Fruit fly (Drosophila melanogaster): ENCODE results near the gene Polr2C.

The Polr2C gene

dm6 chr2L:13867653-13868052 lies 34.5 kb downstream of the Polr2C start:
- TF ChIP-seq ovo (GFP tag; optimal IDR thresholded peaks at IDR 0.05), result no peak
- TF ChIP-seq CG7101 (tag; optimal IDR thresholded peaks at IDR 0.05), result no peak
- no peak for TF ChIP-seq Clk (GFP tag; optimal IDR thresholded peaks at IDR 0.05)
- no peak for TF ChIP-seq Crg-1 (GFP tag; optimal IDR thresholded peaks at IDR 0.05)
- no peak for TF ChIP-seq cic (GFP tag; optimal IDR thresholded peaks at IDR 0.05)
- no peak for TF ChIP-seq CG14711 (tag; optimal IDR thresholded peaks at IDR 0.05)
- TF ChIP-seq CG12768 (GFP tag; optimal IDR thresholded peaks at IDR 0.05), result no peak
- no peak for TF ChIP-seq CG7045 (GFP tag; optimal IDR thresholded peaks at IDR 0.05)
- TF ChIP-seq CG1620 (GFP tag; optimal IDR thresholded peaks at IDR 0.05), result no peak
- no peak for TF ChIP-seq cnc (optimal IDR thresholded peaks at IDR 0.05)
- TF ChIP-seq CG5204 (GFP tag; optimal IDR thresholded peaks at IDR 0.05), result no peak
- no peak for TF ChIP-seq pad (GFP tag; optimal IDR thresholded peaks at IDR 0.05)
- TF ChIP-seq Mnt (GFP tag; optimal IDR thresholded peaks at IDR 0.05), result no peak
- no peak for TF ChIP-seq bab1 (GFP tag; optimal IDR thresholded peaks at IDR 0.05)
- TF ChIP-seq kay (GFP tag; ENCODE audit: borderline replicate concordance), result no peak
- no peak for TF ChIP-seq CG33017 (tag; optimal IDR thresholded peaks at IDR 0.05)

dm6 chr2L:13869400-13869799 lies 36.3 kb downstream of the Polr2C start:
- no peak for TF ChIP-seq CG12768 (GFP tag; optimal IDR thresholded peaks at IDR 0.05)
- TF ChIP-seq CG1620 (GFP tag; optimal IDR thresholded peaks at IDR 0.05), result no peak
- TF ChIP-seq bab1 (GFP tag; optimal IDR thresholded peaks at IDR 0.05), result no peak
- no peak for TF ChIP-seq cic (GFP tag; optimal IDR thresholded peaks at IDR 0.05)
- no peak for TF ChIP-seq cnc (optimal IDR thresholded peaks at IDR 0.05)
- no peak for TF ChIP-seq Hr96 (GFP tag; optimal IDR thresholded peaks at IDR 0.05)
- TF ChIP-seq toe (GFP tag; optimal IDR thresholded peaks at IDR 0.05), result no peak

DNA sequence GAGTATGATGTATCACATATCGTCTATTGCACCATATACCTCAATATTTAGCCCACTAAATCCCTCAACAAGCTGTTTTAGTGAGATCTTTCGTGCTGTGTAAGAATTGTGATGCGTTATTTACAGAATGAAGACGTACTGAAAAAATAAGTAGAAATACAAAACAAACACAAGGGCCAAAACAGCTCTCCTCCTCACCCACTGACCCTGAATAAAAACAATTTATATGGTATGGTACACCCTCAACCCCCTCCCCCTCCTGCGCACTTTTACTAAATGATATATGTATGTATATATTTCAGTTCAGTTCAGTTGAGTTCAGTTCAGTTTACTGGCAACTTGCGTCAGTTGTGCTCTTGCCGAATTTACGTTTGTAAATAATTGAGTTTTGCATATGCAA lies 40.0 kb downstream of the Polr2C start:
- TF ChIP-seq kay (GFP tag; ENCODE audit: borderline replicate concordance) (peak; percentile 62), tj (GFP tag; optimal IDR thresholded peaks at IDR 0.05) (no peak)

dm6 chr2L:13876698-13877097 lies 43.6 kb downstream of the Polr2C start:
- TF ChIP-seq bab1 (GFP tag; optimal IDR thresholded peaks at IDR 0.05) (no peak), CG11617 (GFP tag; optimal IDR thresholded peaks at IDR 0.05) (no peak), tj (GFP tag; optimal IDR thresholded peaks at IDR 0.05) (no peak), ovo (GFP tag; optimal IDR thresholded peaks at IDR 0.05) (no peak), CG1620 (GFP tag; optimal IDR thresholded peaks at IDR 0.05) (no peak)

- TF ChIP-seq cnc (optimal IDR thresholded peaks at IDR 0.05) (no peak), CG33017 (tag; optimal IDR thresholded peaks at IDR 0.05) (peak; percentile 2), CG7045 (GFP tag; optimal IDR thresholded peaks at IDR 0.05) (no peak), toe (GFP tag; optimal IDR thresholded peaks at IDR 0.05) (no peak), CG14711 (tag; optimal IDR thresholded peaks at IDR 0.05) (no peak), Clk (GFP tag; optimal IDR thresholded peaks at IDR 0.05) (no peak), CG12768 (GFP tag; optimal IDR thresholded peaks at IDR 0.05) (peak; percentile 16), CG1620 (GFP tag; optimal IDR thresholded peaks at IDR 0.05) (no peak), ovo (GFP tag; optimal IDR thresholded peaks at IDR 0.05) (no peak), cic (GFP tag; optimal IDR thresholded peaks at IDR 0.05) (peak; percentile 17), bab1 (GFP tag; optimal IDR thresholded peaks at IDR 0.05) (no peak), CG11617 (GFP tag; optimal IDR thresholded peaks at IDR 0.05) (no peak), pad (GFP tag; optimal IDR thresholded peaks at IDR 0.05) (no peak), CG5204 (GFP tag; optimal IDR thresholded peaks at IDR 0.05) (no peak), Hr96 (GFP tag; optimal IDR thresholded peaks at IDR 0.05) (no peak), CG7101 (tag; optimal IDR thresholded peaks at IDR 0.05) (no peak), Mnt (GFP tag; optimal IDR thresholded peaks at IDR 0.05) (no peak), tj (GFP tag; optimal IDR thresholded peaks at IDR 0.05) (no peak), kay (GFP tag; ENCODE audit: borderline replicate concordance) (peak; percentile 89), Crg-1 (GFP tag; optimal IDR thresholded peaks at IDR 0.05) (no peak)
Measured at dm6 chr2L:13877934-13878580, 44.9 kb downstream of the Polr2C start.

- TF ChIP-seq ovo (GFP tag; optimal IDR thresholded peaks at IDR 0.05) (no peak), pad (GFP tag; optimal IDR thresholded peaks at IDR 0.05) (no peak), toe (GFP tag; optimal IDR thresholded peaks at IDR 0.05) (no peak), CG7101 (tag; optimal IDR thresholded peaks at IDR 0.05) (peak; percentile 17), CG5204 (GFP tag; optimal IDR thresholded peaks at IDR 0.05) (no peak), CG1620 (GFP tag; optimal IDR thresholded peaks at IDR 0.05) (no peak), kay (GFP tag; ENCODE audit: borderline replicate concordance) (peak; percentile 85), Mnt (GFP tag; optimal IDR thresholded peaks at IDR 0.05) (peak; percentile 20), bab1 (GFP tag; optimal IDR thresholded peaks at IDR 0.05) (peak; percentile 36), cic (GFP tag; optimal IDR thresholded peaks at IDR 0.05) (peak; percentile 20), Clk (GFP tag; optimal IDR thresholded peaks at IDR 0.05) (no peak), CG14711 (tag; optimal IDR thresholded peaks at IDR 0.05) (peak; percentile 15)
Measured at dm6 chr2L:13878801-13879200, 45.7 kb downstream of the Polr2C start.

- TF ChIP-seq CG14711 (tag; optimal IDR thresholded peaks at IDR 0.05), result no peak
- peak; percentile 30 for TF ChIP-seq cic (GFP tag; optimal IDR thresholded peaks at IDR 0.05)
Measured at dm6 chr2L:13881387-13881902, 48.3 kb downstream of the Polr2C start.

All from whole organism, adult.